Fruit fly (Drosophila melanogaster): ENCODE data around the gene plh.

The plh gene

DNA sequence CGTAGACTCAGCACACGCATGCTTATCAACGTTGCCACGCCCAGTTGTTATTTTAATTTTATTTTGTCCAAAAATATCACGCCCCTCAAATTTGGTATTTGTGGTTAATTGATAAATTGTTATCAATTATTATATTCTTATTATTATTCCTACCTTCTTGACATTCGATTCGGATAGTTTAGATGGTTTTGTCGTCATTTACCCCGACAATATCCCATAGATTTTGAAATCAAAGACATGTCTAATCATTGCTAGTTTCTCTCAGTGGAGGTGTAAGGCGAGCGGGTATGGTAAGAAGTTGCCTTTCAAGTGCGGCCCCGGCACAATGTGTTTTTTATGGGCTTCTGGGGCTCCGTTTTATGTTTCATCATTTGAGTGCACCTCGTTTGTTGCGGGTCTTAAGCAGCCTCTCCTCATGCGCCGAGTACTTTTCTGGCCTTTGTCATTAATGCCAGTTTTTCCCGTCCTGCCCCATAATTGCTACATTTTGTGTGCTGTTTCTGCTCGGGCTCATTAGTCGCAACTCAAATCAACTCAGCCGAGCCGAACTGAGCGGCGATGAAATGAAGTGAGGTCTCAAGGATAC, 31.6 kb downstream of the plh start (continued):
- TF ChIP-seq Spps (tag; optimal IDR thresholded peaks at IDR 0.05): peak; percentile 1
- no peak for TF ChIP-seq CG7745 (tag; optimal IDR thresholded peaks at IDR 0.05)
- peak; percentile 55 for TF ChIP-seq CG31441 (GFP tag; IDR thresholded peaks at IDR 0.05)
- TF ChIP-seq CG30431 (GFP tag; optimal IDR thresholded peaks at IDR 0.05): peak; percentile 4
- peak; percentile 7 for TF ChIP-seq CG17359 (tag; optimal IDR thresholded peaks at IDR 0.05)
- peak; percentile 28 for TF ChIP-seq CG15696 (tag; optimal IDR thresholded peaks at IDR 0.05)
- TF ChIP-seq chm (GFP tag; IDR thresholded peaks at IDR 0.05): peak; percentile 42; the same call in 1 of the 2 replicates
- peak in 1 of 2 experiments; percentile 25 for TF ChIP-seq bsh (GFP tag; optimal IDR thresholded peaks at IDR 0.05)
- TF ChIP-seq pum (GFP tag; optimal IDR thresholded peaks at IDR 0.05): no peak
- TF ChIP-seq NK7.1 (GFP tag; optimal IDR thresholded peaks at IDR 0.05): no peak
- peak; percentile 27 for TF ChIP-seq az2 (GFP tag; optimal IDR thresholded peaks at IDR 0.05)
- peak; percentile 10 for TF ChIP-seq unpg (GFP tag; optimal IDR thresholded peaks at IDR 0.05)
- TF ChIP-seq CG9727 (GFP tag; optimal IDR thresholded peaks at IDR 0.05): peak; percentile 50
- peak; percentile 31; the same call in 2 of the 3 replicates for TF ChIP-seq row (GFP tag; IDR thresholded peaks at IDR 0.05)
- no peak for TF ChIP-seq CG8281 (tag; optimal IDR thresholded peaks at IDR 0.05)
- TF ChIP-seq Xrp1 (GFP tag; IDR thresholded peaks at IDR 0.05): 0 out of 2 replicates have a peak, but pooled peaks have one; percentile 28
- peak; percentile 34 for TF ChIP-seq CG6254 (GFP tag; optimal IDR thresholded peaks at IDR 0.05)
- TF ChIP-seq exex (tag; optimal IDR thresholded peaks at IDR 0.05): peak; percentile 50
- TF ChIP-seq Tbp (GFP tag; optimal IDR thresholded peaks at IDR 0.05): no peak
- TF ChIP-seq eve (GFP tag; optimal IDR thresholded peaks at IDR 0.05): peak in 1 of 2 experiments; percentile 55
- peak; percentile 11 for TF ChIP-seq CG13775 (GFP tag; optimal IDR thresholded peaks at IDR 0.05)
- TF ChIP-seq CG18262 (tag; optimal IDR thresholded peaks at IDR 0.05): peak; percentile 27
- TF ChIP-seq CG30403 (GFP tag; optimal IDR thresholded peaks at IDR 0.05): peak; percentile 11
- peak; percentile 2 for TF ChIP-seq CoRest (tag; optimal IDR thresholded peaks at IDR 0.05)
- no peak for TF ChIP-seq jigr1 (GFP tag; IDR thresholded peaks at IDR 0.05)
- TF ChIP-seq zen (tag; optimal IDR thresholded peaks at IDR 0.05): peak; percentile 38
- no peak for TF ChIP-seq CG2116 (GFP tag; optimal IDR thresholded peaks at IDR 0.05)
- TF ChIP-seq Chrac-16 (GFP tag; optimal IDR thresholded peaks at IDR 0.05): peak; percentile 0
- TF ChIP-seq CG18599 (GFP tag; optimal IDR thresholded peaks at IDR 0.05): peak; percentile 25
- peak; percentile 10 for TF ChIP-seq nmo (GFP tag; optimal IDR thresholded peaks at IDR 0.05)
- TF ChIP-seq CG12299 (tag; optimal IDR thresholded peaks at IDR 0.05): no peak
- no peak for TF ChIP-seq cwo (GFP tag; optimal IDR thresholded peaks at IDR 0.05)
- peak; percentile 57; the same call in 2 of the 3 replicates for TF ChIP-seq CG17361 (GFP tag; IDR thresholded peaks at IDR 0.05)
- TF ChIP-seq lola (GFP tag; optimal IDR thresholded peaks at IDR 0.05): peak in 1 of 3 experiments; percentile 38
- peak; percentile 44 for TF ChIP-seq CG2712 (tag; optimal IDR thresholded peaks at IDR 0.05)
- TF ChIP-seq Med (GFP tag): peak; percentile 39
- TF ChIP-seq zf30C (GFP tag; optimal IDR thresholded peaks at IDR 0.05): peak; percentile 82
- TF ChIP-seq trem (tag; optimal IDR thresholded peaks at IDR 0.05): peak; percentile 28
- TF ChIP-seq CG2889 (GFP tag; IDR thresholded peaks at IDR 0.05): no peak
- TF ChIP-seq grau (tag; optimal IDR thresholded peaks at IDR 0.05): peak; percentile 0
- TF ChIP-seq sens (GFP tag): peak; percentile 76
- no peak for TF ChIP-seq CG16813 (GFP tag; IDR thresholded peaks at IDR 0.05; ENCODE audit: partially characterized antibody)
- TF ChIP-seq CG3838 (GFP tag; optimal IDR thresholded peaks at IDR 0.05): no peak
- peak; percentile 16 for TF ChIP-seq grn (GFP tag; optimal IDR thresholded peaks at IDR 0.05)
- peak; percentile 17 for TF ChIP-seq org-1 (GFP tag; optimal IDR thresholded peaks at IDR 0.05)
- peak; percentile 41 for TF ChIP-seq gem (tag; optimal IDR thresholded peaks at IDR 0.05)
- TF ChIP-seq B-H1 (GFP tag; IDR thresholded peaks at IDR 0.05): no peak
- TF ChIP-seq Oli (tag; optimal IDR thresholded peaks at IDR 0.05): no peak
- TF ChIP-seq lilli (GFP tag; optimal IDR thresholded peaks at IDR 0.05): no peak
